Worm (Caenorhabditis elegans) whole organism, mixed stage, embryonic: ENCODE results near the gene F35H8.12.

Experiments used
- lsy-2 ChIP-seq: fragments of 150-350 bp; optimal IDR thresholded peaks from 2 replicates; lab custom pipeline; 2014; ENCODE audit warnings: missing biosample characterization, missing genetic modification characterization
- nhr-12 ChIP-seq: fragments of 150-350 bp; optimal IDR thresholded peaks from 2 replicates; lab custom pipeline; 2014; ENCODE audit warnings: missing biosample characterization, missing genetic modification characterization
- unc-39 ChIP-seq: fragments of 150-350 bp; optimal IDR thresholded peaks from 2 replicates; lab custom pipeline; 2014; ENCODE audit warnings: missing biosample characterization, missing genetic modification characterization
- unc-62 ChIP-seq: fragments of 150-350 bp; optimal IDR thresholded peaks from 2 replicates; lab custom pipeline; 2014; ENCODE audit warnings: missing biosample characterization, missing genetic modification reagents, missing genetic modification characterization
- ztf-11 ChIP-seq: fragments of 150-350 bp; optimal IDR thresholded peaks from 2 replicates; lab custom pipeline; 2014; ENCODE audit warnings: missing biosample characterization, missing genetic modification characterization

- TF ChIP-seq lsy-2 (tag; lab: Kevin White, UChicago) (no peak), nhr-12 (tag; lab: Kevin White, UChicago) (no peak), unc-39 (tag; lab: Kevin White, UChicago) (no peak), ztf-11 (tag; lab: Kevin White, UChicago) (no peak), unc-62 (no peak)
Measured at ce11 chrII:9553179-9553578, 1.5 kb downstream of the F35H8.12 start, which contains the start of gene F35H8.1.
